Fruit fly (Drosophila melanogaster) S2 (cell line): ENCODE results near the gene CG6652.
A peak's percentile ranks its signal among the peaks of the same experiment; 100 is the strongest.

ENCODE experiments used
- CG8478 ChIP-seq: fragments of >200 bp; optimal IDR thresholded peaks from 2 replicates; lab custom pipeline; 2018
- CTCF ChIP-seq, 2 experiments: fragments of >200 bp; optimal IDR thresholded peaks; 2 replicates each; lab custom pipeline; 2018

CG6652 gene

dm6 chr3L:17022756-17023155 lies at the start of gene CG6652:
Gene CG6652 (minus strand): TSS chr3L:17022856.
- TF ChIP-seq CG8478 (lab: Kevin White, UChicago) = no peak
- no peak for TF ChIP-seq CTCF (optimal IDR thresholded peaks at IDR 0.05; lab: Kevin White, UChicago)

dm6 chr3L:17055467-17055877 lies 32.8 kb upstream of the CG6652 start, which contains the start of gene CG7724:
Gene CG7724 (plus strand): TSS chr3L:17055613.
- TF ChIP-seq CG8478 (lab: Kevin White, UChicago) (no peak), CTCF (optimal IDR thresholded peaks at IDR 0.05; lab: Kevin White, UChicago) (no peak)

- TF ChIP-seq CG8478 (lab: Kevin White, UChicago) (no peak), CTCF (optimal IDR thresholded peaks at IDR 0.05; lab: Kevin White, UChicago) (no peak)
These were observed 31.3 kb upstream of the CG6652 start for dm6 chr3L:17053932-17054331.

- no peak for TF ChIP-seq CTCF (optimal IDR thresholded peaks at IDR 0.05; lab: Kevin White, UChicago)
- no peak for TF ChIP-seq CG8478 (lab: Kevin White, UChicago)
These were observed 29.8 kb upstream of the CG6652 start for dm6 chr3L:17052388-17052905.

dm6 chr3L:17051472-17051871 lies 28.8 kb upstream of the CG6652 start:
- TF ChIP-seq CTCF (optimal IDR thresholded peaks at IDR 0.05; lab: Kevin White, UChicago) (no peak), CG8478 (lab: Kevin White, UChicago) (no peak)

- no peak for TF ChIP-seq CG8478 (lab: Kevin White, UChicago)
- no peak for TF ChIP-seq CTCF (optimal IDR thresholded peaks at IDR 0.05; lab: Kevin White, UChicago)
These were observed 28.2 kb upstream of the CG6652 start for dm6 chr3L:17050661-17051452.

- TF ChIP-seq CTCF (optimal IDR thresholded peaks at IDR 0.05; lab: Kevin White, UChicago) = no peak
- no peak for TF ChIP-seq CG8478 (lab: Kevin White, UChicago)
These were observed 27.3 kb upstream of the CG6652 start for dm6 chr3L:17049912-17050345.

dm6 chr3L:17049314-17049713 lies 26.7 kb upstream of the CG6652 start, which contains the start of gene rogdi:
Gene rogdi (plus strand): TSS chr3L:17049512.
- TF ChIP-seq CG8478 (lab: Kevin White, UChicago) = no peak
- TF ChIP-seq CTCF (optimal IDR thresholded peaks at IDR 0.05; lab: Kevin White, UChicago) = no peak

- TF ChIP-seq CG8478 (lab: Kevin White, UChicago) = no peak
- no peak for TF ChIP-seq CTCF (optimal IDR thresholded peaks at IDR 0.05; lab: Kevin White, UChicago)
These were observed 25.2 kb upstream of the CG6652 start for dm6 chr3L:17047811-17048239.

- TF ChIP-seq CG8478 (lab: Kevin White, UChicago) = no peak
- no peak for TF ChIP-seq CTCF (optimal IDR thresholded peaks at IDR 0.05; lab: Kevin White, UChicago)
These were observed 23.0 kb upstream of the CG6652 start, which contains the start of gene TpnC73F for dm6 chr3L:17045431-17046238. Gene TpnC73F (plus strand): TSS chr3L:17046063.

- TF ChIP-seq CTCF (optimal IDR thresholded peaks at IDR 0.05; lab: Kevin White, UChicago) = no peak
- TF ChIP-seq CG8478 (lab: Kevin White, UChicago) = no peak
These were observed 22.1 kb upstream of the CG6652 start, which contains the start of gene Pop5 for dm6 chr3L:17044799-17045198. Gene Pop5 (minus strand): TSS chr3L:17045038.

- TF ChIP-seq CG8478 (lab: Kevin White, UChicago) = no peak
- TF ChIP-seq CTCF (optimal IDR thresholded peaks at IDR 0.05; lab: Kevin White, UChicago) = peak; percentile 1 to 14
These were observed 19.8 kb upstream of the CG6652 start, which contains the start of the genes scaf6 and Papst2 for dm6 chr3L:17042297-17042921. Gene scaf6 (minus strand): TSS chr3L:17042574. Gene Papst2 (plus strand): TSS chr3L:17042797.

dm6 chr3L:17035492-17035891 lies 12.8 kb upstream of the CG6652 start, which contains the start of gene beg:
Gene beg (plus strand): TSS chr3L:17035668.
- TF ChIP-seq CTCF (optimal IDR thresholded peaks at IDR 0.05; lab: Kevin White, UChicago) (no peak), CG8478 (lab: Kevin White, UChicago) (no peak)

dm6 chr3L:17033309-17033708 lies 10.7 kb upstream of the CG6652 start:
- TF ChIP-seq CTCF (optimal IDR thresholded peaks at IDR 0.05; lab: Kevin White, UChicago) (no peak), CG8478 (lab: Kevin White, UChicago) (no peak)
